Worm (Caenorhabditis elegans) whole organism, L3 larva: ENCODE results near the gene cpt-1.

ENCODE experiments used
- R02D3.7 ChIP-seq: fragments of 150-350 bp; optimal IDR thresholded peaks from 2 replicates; lab custom pipeline; 2014; ENCODE audit warnings: missing biosample characterization, missing genetic modification characterization
- aly-2 ChIP-seq: fragments of 150-350 bp; optimal IDR thresholded peaks from 2 replicates; lab custom pipeline; 2014; ENCODE audit warnings: missing biosample characterization, missing genetic modification characterization
- ama-1 ChIP-seq: fragments of 150-350 bp; optimal IDR thresholded peaks from 2 replicates; lab custom pipeline; 2018
- ceh-16 ChIP-seq: sonication (generic microtip); optimal IDR thresholded peaks from 2 replicates; lab custom pipeline; 2017; ENCODE audit warnings: missing biosample characterization, missing genetic modification characterization
- ceh-82 ChIP-seq: fragments of 150-350 bp; optimal IDR thresholded peaks from 2 replicates; lab custom pipeline; 2014; ENCODE audit warnings: missing biosample characterization, missing genetic modification characterization
- daf-12 ChIP-seq: fragments of 150-350 bp; optimal IDR thresholded peaks from 2 replicates; lab custom pipeline; 2014; ENCODE audit warnings: missing biosample characterization, missing genetic modification reagents, missing genetic modification characterization
- egl-5 ChIP-seq: fragments of 150-350 bp; optimal IDR thresholded peaks from 2 replicates; lab custom pipeline; 2017; ENCODE audit warnings: missing biosample characterization, missing genetic modification reagents, missing genetic modification characterization, inconsistent platforms
- elt-1 ChIP-seq: fragments of 150-350 bp; optimal IDR thresholded peaks from 2 replicates; lab custom pipeline; 2014; ENCODE audit warnings: missing biosample characterization, missing genetic modification characterization
- elt-2 ChIP-seq: sonication (generic microtip); optimal IDR thresholded peaks from 2 replicates; lab custom pipeline; 2016; ENCODE audit warnings: missing genetic modification reagents, mild to moderate bottlenecking, missing genetic modification characterization, missing compliant biosample characterization
- eor-1 ChIP-seq, 2 experiments: fragments of 150-350 bp; optimal IDR thresholded peaks; 2 replicates each; lab custom pipeline; 2014 to 2018; ENCODE audit warnings: missing biosample characterization in 2 of 2, missing genetic modification characterization in 2 of 2
- fkh-10 ChIP-seq: sonication (generic microtip); optimal IDR thresholded peaks from 2 replicates; lab custom pipeline; 2017; ENCODE audit warnings: missing biosample characterization, missing genetic modification reagents, missing genetic modification characterization
- hmg-11 ChIP-seq: sonication (generic microtip); optimal IDR thresholded peaks from 2 replicates; lab custom pipeline; 2016; ENCODE audit warnings: missing genetic modification characterization, missing compliant biosample characterization
- jun-1 ChIP-seq: fragments of 150-350 bp; optimal IDR thresholded peaks from 2 replicates; lab custom pipeline; 2014; ENCODE audit warnings: missing biosample characterization, missing genetic modification reagents, missing genetic modification characterization
- lin-15B ChIP-seq: fragments of 150-350 bp; optimal IDR thresholded peaks from 2 replicates; lab custom pipeline; 2014; ENCODE audit warnings: missing biosample characterization, missing genetic modification characterization
- lsy-12 ChIP-seq: sonication (generic microtip); optimal IDR thresholded peaks from 2 replicates; lab custom pipeline; 2016; ENCODE audit warnings: mild to moderate bottlenecking, missing genetic modification characterization, missing compliant biosample characterization
- mdl-1 ChIP-seq: fragments of 150-350 bp; optimal IDR thresholded peaks from 2 replicates; lab custom pipeline; 2014; ENCODE audit warnings: missing biosample characterization, missing genetic modification characterization
- mml-1 ChIP-seq: fragments of 150-350 bp; sonication (generic microtip); optimal IDR thresholded peaks from 3 replicates; lab custom pipeline; 2014; ENCODE audit warnings: missing biosample characterization, missing genetic modification characterization
- nfya-1 ChIP-seq: sonication (generic microtip); optimal IDR thresholded peaks from 2 replicates; lab custom pipeline; 2017; ENCODE audit warnings: missing genetic modification characterization, mild to moderate bottlenecking, missing compliant biosample characterization, antibody characterized with exemption, moderate library complexity; ENCODE audit not compliant: insufficient read depth
- nhr-12 ChIP-seq: fragments of 150-350 bp; optimal IDR thresholded peaks from 2 replicates; lab custom pipeline; 2014; ENCODE audit warnings: missing biosample characterization, missing genetic modification characterization
- nhr-237 ChIP-seq: fragments of 150-350 bp; optimal IDR thresholded peaks from 2 replicates; lab custom pipeline; 2014; ENCODE audit warnings: missing biosample characterization, missing genetic modification characterization
- nhr-25 ChIP-seq: sonication (generic microtip); optimal IDR thresholded peaks from 2 replicates; lab custom pipeline; 2017; ENCODE audit warnings: missing biosample characterization, missing genetic modification characterization
- nhr-43 ChIP-seq: sonication (generic microtip); optimal IDR thresholded peaks from 2 replicates; lab custom pipeline; 2016; ENCODE audit warnings: mild to moderate bottlenecking, missing genetic modification characterization, missing compliant biosample characterization; ENCODE audit not compliant: poor library complexity, severe bottlenecking
- nhr-67 ChIP-seq: fragments of 150-350 bp; optimal IDR thresholded peaks from 2 replicates; lab custom pipeline; 2014; ENCODE audit warnings: missing biosample characterization, missing genetic modification characterization
- nhr-77 ChIP-seq: fragments of 150-350 bp; optimal IDR thresholded peaks from 2 replicates; lab custom pipeline; 2014; ENCODE audit warnings: missing biosample characterization, missing genetic modification characterization
- pha-4 ChIP-seq: fragments of 150-350 bp; optimal IDR thresholded peaks from 2 replicates; lab custom pipeline; 2014; ENCODE audit warnings: missing biosample characterization, missing genetic modification reagents, missing genetic modification characterization
- pqm-1 ChIP-seq: fragments of 150-350 bp; optimal IDR thresholded peaks from 2 replicates; lab custom pipeline; 2017; ENCODE audit warnings: missing biosample characterization, missing genetic modification characterization, inconsistent platforms
- sea-2 ChIP-seq: fragments of 150-350 bp; sonication (generic microtip); optimal IDR thresholded peaks from 4 replicates; lab custom pipeline; 2014; ENCODE audit warnings: missing biosample characterization, missing genetic modification reagents, missing genetic modification characterization
- snpc-4 ChIP-seq: fragments of 150-350 bp; optimal IDR thresholded peaks from 2 replicates; lab custom pipeline; 2014; ENCODE audit warnings: missing biosample characterization, missing genetic modification characterization
- tbx-2 ChIP-seq: sonication (generic microtip); optimal IDR thresholded peaks from 2 replicates; lab custom pipeline; 2016; ENCODE audit warnings: mild to moderate bottlenecking, missing genetic modification characterization, missing compliant biosample characterization
- unc-39 ChIP-seq: sonication (generic microtip); optimal IDR thresholded peaks from 4 replicates; lab custom pipeline; 2017; ENCODE audit warnings: missing biosample characterization, missing genetic modification characterization
- unc-62 ChIP-seq: fragments of 150-350 bp; sonication (generic microtip); optimal IDR thresholded peaks from 4 replicates; lab custom pipeline; 2014; ENCODE audit warnings: missing biosample characterization, missing genetic modification reagents, missing genetic modification characterization
- zag-1 ChIP-seq: fragments of 150-350 bp; optimal IDR thresholded peaks from 2 replicates; lab custom pipeline; 2014; ENCODE audit warnings: missing biosample characterization, missing genetic modification characterization
- ztf-11 ChIP-seq: fragments of 150-350 bp; optimal IDR thresholded peaks from 2 replicates; lab custom pipeline; 2014; ENCODE audit warnings: missing biosample characterization, missing genetic modification characterization

cpt-1 gene

DNA sequence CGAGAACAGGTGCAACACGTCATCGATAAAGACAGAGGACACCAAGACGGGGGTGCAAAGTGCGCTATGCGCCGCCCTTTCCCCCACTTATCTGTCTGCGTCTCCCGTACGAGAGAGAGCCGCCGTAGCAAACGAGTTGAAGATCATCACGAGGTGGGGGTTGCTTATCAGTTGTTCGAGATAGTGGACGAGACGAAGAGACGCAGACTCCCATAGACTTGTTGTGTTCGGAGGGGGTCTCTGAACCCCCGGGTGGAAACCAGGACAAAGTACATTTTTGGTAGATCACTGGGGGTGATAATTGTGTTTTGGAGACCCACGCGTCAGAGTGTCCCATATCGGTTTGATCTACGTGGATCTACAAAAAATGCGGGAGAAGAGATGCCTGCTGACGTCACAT, 2.6 kb upstream of the cpt-1 start (continued):
- TF ChIP-seq snpc-4 (tag; lab: Kevin White, UChicago) (peak; percentile 48), nhr-237 (tag; lab: Kevin White, UChicago) (no peak), mml-1 (tag; lab: Kevin White, UChicago) (no peak)
- TF ChIP-seq, all 47 proteins: peak for 24

DNA sequence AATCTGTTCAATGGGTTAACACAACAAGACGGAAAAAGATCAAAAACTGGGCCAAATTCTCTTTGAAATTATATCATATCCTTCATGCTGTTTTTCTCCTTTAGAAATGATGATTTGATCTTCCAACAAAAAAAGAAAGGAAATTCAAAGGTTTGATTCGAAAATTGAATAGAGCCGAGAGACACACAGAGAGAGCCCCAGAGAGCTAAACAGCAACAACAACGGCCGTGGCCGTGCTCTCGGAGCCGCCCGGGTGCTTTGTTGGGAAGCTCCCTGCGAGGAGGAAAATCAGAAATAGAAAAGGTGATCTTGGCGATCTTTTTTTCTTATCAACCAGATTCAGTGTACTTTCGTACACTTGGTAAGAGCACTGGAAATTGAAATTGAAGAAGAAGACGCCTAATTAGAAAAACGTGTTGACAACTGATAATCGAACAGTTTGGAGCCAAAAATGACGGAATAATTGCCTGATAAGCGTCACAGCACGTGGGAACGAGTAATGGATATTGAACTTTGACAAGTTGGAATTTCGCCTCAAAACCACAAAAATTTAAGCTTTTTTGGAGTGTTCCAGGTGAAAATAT, 1.1 kb upstream of the cpt-1 start:
- no peak for TF ChIP-seq nhr-25 (tag; lab: Kevin White, UChicago)
- TF ChIP-seq nhr-43 (tag; lab: Kevin White, UChicago): peak; percentile 16
- no peak for TF ChIP-seq tbx-2 (tag; lab: Kevin White, UChicago)
- peak; percentile 34 for TF ChIP-seq fkh-10 (GFP tag; lab: Kevin White, UChicago)
- peak; percentile 54 for TF ChIP-seq pha-4 (tag; lab: Kevin White, UChicago)
- TF ChIP-seq nfya-1: peak; percentile 6
- peak; percentile 94 for TF ChIP-seq pqm-1 (tag; lab: Kevin White, UChicago)
- peak; percentile 9 for TF ChIP-seq hmg-11 (tag; lab: Kevin White, UChicago)
- peak; percentile 78 for TF ChIP-seq ama-1 (lab: Kevin White, UChicago)
- no peak for TF ChIP-seq nhr-77
- peak; percentile 57 for TF ChIP-seq jun-1
- TF ChIP-seq elt-2 (tag; lab: Kevin White, UChicago): peak; percentile 88
- peak; percentile 8 for TF ChIP-seq lin-15B
- no peak for TF ChIP-seq unc-62

DNA sequence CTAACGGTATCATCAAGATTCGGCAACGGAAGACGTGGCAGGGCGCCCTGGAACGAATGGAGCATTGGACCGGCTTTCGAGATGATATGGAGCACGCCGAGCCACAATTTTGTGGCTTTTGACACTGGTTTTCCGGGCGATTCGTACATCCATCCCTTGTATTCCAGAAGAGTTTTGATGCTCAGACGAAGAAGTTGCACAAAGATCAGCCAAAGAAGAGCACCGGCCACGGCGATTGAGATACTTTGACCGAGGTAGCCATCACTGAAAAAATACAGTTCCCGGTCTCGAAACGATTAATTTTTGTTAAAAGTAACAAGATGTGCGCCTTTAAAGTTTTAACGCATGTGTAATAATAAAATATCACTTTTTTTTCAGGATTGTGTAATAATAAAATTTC, 1.1 kb downstream of the cpt-1 start:
- TF ChIP-seq nhr-43 (tag; lab: Kevin White, UChicago) (peak; percentile 37), pha-4 (tag; lab: Kevin White, UChicago) (no peak), aly-2 (no peak), zag-1 (tag; lab: Kevin White, UChicago) (no peak), mdl-1 (tag; lab: Kevin White, UChicago) (no peak), nhr-67 (tag; lab: Kevin White, UChicago) (no peak), ceh-16 (tag; lab: Kevin White, UChicago) (no peak), nhr-12 (tag; lab: Kevin White, UChicago) (no peak), ceh-82 (tag; lab: Kevin White, UChicago) (no peak), ztf-11 (tag; lab: Kevin White, UChicago) (no peak), elt-2 (tag; lab: Kevin White, UChicago) (no peak), nfya-1 (no peak), sea-2 (GFP tag; lab: Kevin White, UChicago) (no peak), mml-1 (tag; lab: Kevin White, UChicago) (no peak), unc-39 (tag; lab: Kevin White, UChicago) (no peak), tbx-2 (tag; lab: Kevin White, UChicago) (peak; percentile 3), fkh-10 (GFP tag; lab: Kevin White, UChicago) (no peak), daf-12 (no peak), lsy-12 (tag; lab: Kevin White, UChicago) (peak; percentile 47)

DNA sequence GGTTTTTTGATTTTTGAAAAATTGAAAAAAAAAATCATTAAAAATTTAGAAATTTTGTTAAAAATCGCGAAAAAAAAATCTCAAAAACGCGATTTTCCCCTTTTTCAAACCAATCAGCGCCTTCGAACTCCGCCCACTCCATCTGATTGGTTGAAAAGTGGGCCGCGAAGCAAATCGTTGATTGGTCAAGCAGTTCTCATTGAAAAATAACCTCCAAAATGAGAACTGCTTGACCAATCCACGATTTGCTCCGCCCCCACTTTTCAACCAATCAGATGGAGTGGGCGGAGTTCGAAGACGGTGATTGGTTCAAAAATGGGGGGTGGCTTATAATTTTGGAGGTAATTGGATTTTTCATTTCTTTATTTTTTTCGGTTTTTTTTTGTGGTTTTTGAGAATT, 5.9 kb downstream of the cpt-1 start:
- peak; percentile 98 for TF ChIP-seq nfya-1
- no peak for TF ChIP-seq R02D3.7 (tag; lab: Kevin White, UChicago)
- TF ChIP-seq mml-1 (tag; lab: Kevin White, UChicago): no peak

DNA sequence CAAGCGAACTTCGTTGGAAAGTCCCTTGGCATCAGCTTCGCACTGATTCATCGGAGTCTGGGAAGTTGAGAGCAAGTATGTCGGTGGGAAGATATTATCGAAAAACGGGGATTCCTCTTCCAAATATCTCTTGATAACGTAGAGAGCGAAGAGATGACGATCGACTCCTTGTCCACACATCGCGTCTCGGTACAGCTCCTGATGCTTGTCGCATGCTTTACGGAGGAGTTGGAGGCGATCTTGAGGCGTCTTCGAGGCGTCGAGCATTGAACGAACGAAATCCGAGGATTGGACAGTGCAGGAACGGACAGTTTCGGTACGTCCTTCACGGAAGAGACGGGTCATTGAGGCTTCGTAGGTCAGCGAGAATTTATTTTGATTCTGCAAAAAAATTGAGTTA, 6.8 kb downstream of the cpt-1 start:
- TF ChIP-seq egl-5 (tag; lab: Kevin White, UChicago): no peak
- TF ChIP-seq lin-15B: no peak
- no peak for TF ChIP-seq elt-1 (tag; lab: Kevin White, UChicago)
- TF ChIP-seq eor-1 (tag; optimal IDR thresholded peaks at IDR 0.05; lab: Kevin White, UChicago): no peak
- no peak for TF ChIP-seq aly-2
- no peak for TF ChIP-seq elt-2 (tag; lab: Kevin White, UChicago)
- TF ChIP-seq, all 47 proteins: peak for 0
